Worm (Caenorhabditis elegans) whole organism, early embryonic: ENCODE measurements around the gene Y119D3B.21.

Experiments used
- B0310.2 ChIP-seq: sonication (generic microtip); optimal IDR thresholded peaks from 2 replicates; lab custom pipeline; 2016; ENCODE audit warnings: mild to moderate bottlenecking, missing genetic modification characterization, missing compliant biosample characterization
- F13C5.2 ChIP-seq: sonication (generic microtip); optimal IDR thresholded peaks from 2 replicates; lab custom pipeline; 2017; ENCODE audit warnings: mild to moderate bottlenecking, missing genetic modification characterization, inconsistent platforms, missing compliant biosample characterization
- aly-1 ChIP-seq: sonication (generic microtip); optimal IDR thresholded peaks from 2 replicates; lab custom pipeline; 2016; ENCODE audit warnings: missing genetic modification characterization, missing compliant biosample characterization
- ama-1 ChIP-seq: fragments of 150-350 bp; optimal IDR thresholded peaks from 2 replicates; lab custom pipeline; 2014
- ceh-13 ChIP-seq: fragments of 200-800 bp; sonication (Bioruptor generic); optimal IDR thresholded peaks from 2 replicates; lab custom pipeline; 2018; ENCODE audit warnings: mild to moderate bottlenecking, missing genetic modification characterization, missing compliant biosample characterization
- ceh-36 ChIP-seq: sonication (generic microtip); optimal IDR thresholded peaks from 2 replicates; lab custom pipeline; 2016; ENCODE audit warnings: missing genetic modification characterization, inconsistent platforms, missing compliant biosample characterization
- ets-7 ChIP-seq: sonication (generic microtip); optimal IDR thresholded peaks from 2 replicates; lab custom pipeline; 2016; ENCODE audit warnings: missing genotype, missing genetic modification characterization, missing compliant biosample characterization
- flt-1 ChIP-seq: fragments of 200-800 bp; sonication (Bioruptor generic); IDR thresholded peaks from 2 replicates; pipeline ENCODE4 v1.3.6; 2022; ENCODE audit warnings: missing genetic modification characterization, missing compliant biosample characterization
- hmbx-1 ChIP-seq: sonication (generic microtip); optimal IDR thresholded peaks from 2 replicates; lab custom pipeline; 2016; ENCODE audit warnings: mild to moderate bottlenecking, missing genetic modification characterization, missing compliant biosample characterization
- hmg-4 ChIP-seq: fragments of 200-800 bp; sonication (Bioruptor generic); optimal IDR thresholded peaks from 2 replicates; lab custom pipeline; 2018; ENCODE audit warnings: mild to moderate bottlenecking, missing genetic modification characterization, missing compliant biosample characterization
- hnd-1 ChIP-seq: sonication (generic microtip); optimal IDR thresholded peaks from 2 replicates; lab custom pipeline; 2016; ENCODE audit warnings: missing genetic modification characterization, missing compliant biosample characterization
- pes-1 ChIP-seq: fragments of 200-800 bp; sonication (Bioruptor generic); IDR thresholded peaks from 2 replicates; pipeline ENCODE4 v1.3.6; 2022; ENCODE audit warnings: missing genetic modification reagents, missing genetic modification characterization, missing compliant biosample characterization
- scrt-1 ChIP-seq: fragments of 200-800 bp; sonication (Bioruptor generic); IDR thresholded peaks from 2 replicates; pipeline ENCODE4 v1.3.6; 2022; ENCODE audit warnings: missing genetic modification characterization, missing compliant biosample characterization
- sea-1 ChIP-seq: fragments of 200-800 bp; sonication (Bioruptor generic); conservative IDR thresholded peaks from 2 replicates; pipeline ENCODE4 v1.3.6; 2022; ENCODE audit warnings: missing genetic modification characterization, missing compliant biosample characterization
- tbx-11 ChIP-seq: fragments of 200-800 bp; sonication (Bioruptor generic); IDR thresholded peaks from 2 replicates; pipeline ENCODE4 v1.3.6; 2022; ENCODE audit warnings: missing genetic modification characterization, missing compliant biosample characterization
- tbx-37 ChIP-seq: fragments of 200-800 bp; sonication (Bioruptor generic); conservative IDR thresholded peaks from 2 replicates; pipeline ENCODE4 v1.3.6; 2022; ENCODE audit warnings: missing genetic modification reagents, missing genetic modification characterization, missing compliant biosample characterization
- tra-4 ChIP-seq: sonication (generic microtip); optimal IDR thresholded peaks from 2 replicates; lab custom pipeline; 2017; ENCODE audit warnings: missing genetic modification characterization, missing compliant biosample characterization

Gene Y119D3B.21

DNA sequence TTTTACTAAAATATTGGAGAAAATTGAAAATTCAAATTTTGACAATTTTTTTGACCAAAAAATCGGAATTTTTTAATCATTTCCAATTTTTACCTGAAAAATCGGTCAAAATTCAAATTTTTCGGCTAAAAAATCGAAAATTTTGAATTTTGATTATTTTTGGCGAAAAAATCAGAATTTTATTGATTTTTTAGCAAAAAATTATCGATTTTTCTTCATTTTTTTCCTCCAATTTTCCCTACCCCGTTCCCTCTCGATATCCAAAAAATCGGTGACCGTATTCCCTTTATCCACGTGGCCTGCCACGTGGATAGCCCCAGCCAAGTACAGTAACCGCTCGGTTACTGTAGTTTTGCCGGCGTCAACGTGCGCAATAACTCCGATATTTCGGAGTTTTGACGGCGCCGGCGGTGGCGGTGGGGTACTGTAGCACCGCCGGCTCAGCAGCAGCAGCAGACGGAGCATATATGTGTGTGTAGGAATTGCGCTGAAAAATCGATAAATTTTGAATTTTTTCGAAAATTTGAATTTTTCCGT lies 21.4 kb upstream of the Y119D3B.21 start, which contains the start of gene Y119D3B.14:
Gene Y119D3B.14 (minus strand): TSS at position 487 of the 537 bp plus-strand sequence.
- TF ChIP-seq tbx-37 (GFP tag; lab: Robert Waterston, UW) = no peak
- no peak for TF ChIP-seq hmg-4
- no peak for TF ChIP-seq scrt-1 (GFP tag; lab: Robert Waterston, UW)
- TF ChIP-seq ets-7 (tag; lab: Kevin White, UChicago) = no peak
- no peak for TF ChIP-seq pes-1 (GFP tag; lab: Robert Waterston, UW)
- no peak for TF ChIP-seq hnd-1 (tag; lab: Kevin White, UChicago)

ce11 chrIII:1196192-1196591 lies 18.6 kb upstream of the Y119D3B.21 start, which contains the start of gene dss-1:
TSS of gene dss-1 (minus strand) at chrIII:1196292.
- TF ChIP-seq ceh-36 (tag; lab: Kevin White, UChicago) = no peak

ce11 chrIII:1201958-1202596 lies 12.7 kb upstream of the Y119D3B.21 start, which contains the start of the genes mrpl-45 and Y119D3B.12:
TSS of gene mrpl-45 (minus strand) at chrIII:1202008.
TSS of gene Y119D3B.12 (plus strand) at chrIII:1202546.
- TF ChIP-seq hmg-4 = peak; percentile 8
- TF ChIP-seq ceh-13 = no peak
- 0 out of 2 replicates have a peak, but pooled peaks have one; percentile 42 for TF ChIP-seq sea-1
- TF ChIP-seq aly-1 (tag; lab: Kevin White, UChicago) = no peak
- TF ChIP-seq ama-1 = no peak
- no peak for TF ChIP-seq B0310.2
- TF ChIP-seq hnd-1 (tag; lab: Kevin White, UChicago) = no peak
- TF ChIP-seq tbx-37 (GFP tag; lab: Robert Waterston, UW) = no peak
- TF ChIP-seq ceh-36 (tag; lab: Kevin White, UChicago) = no peak
- 0 out of 2 replicates have a peak, but pooled peaks have one; percentile 49 for TF ChIP-seq flt-1 (GFP tag; lab: Robert Waterston, UW)
- peak; percentile 69 for TF ChIP-seq F13C5.2
- no peak for TF ChIP-seq scrt-1 (GFP tag; lab: Robert Waterston, UW)
- no peak for TF ChIP-seq hmbx-1 (tag; lab: Kevin White, UChicago)
- no peak for TF ChIP-seq tbx-11 (GFP tag; lab: Robert Waterston, UW)
- no peak for TF ChIP-seq ets-7 (tag; lab: Kevin White, UChicago)
- no peak for TF ChIP-seq tra-4 (tag; lab: Kevin White, UChicago)
- TF ChIP-seq pes-1 (GFP tag; lab: Robert Waterston, UW) = peak; percentile 64; the same call in 1 of the 2 replicates

DNA sequence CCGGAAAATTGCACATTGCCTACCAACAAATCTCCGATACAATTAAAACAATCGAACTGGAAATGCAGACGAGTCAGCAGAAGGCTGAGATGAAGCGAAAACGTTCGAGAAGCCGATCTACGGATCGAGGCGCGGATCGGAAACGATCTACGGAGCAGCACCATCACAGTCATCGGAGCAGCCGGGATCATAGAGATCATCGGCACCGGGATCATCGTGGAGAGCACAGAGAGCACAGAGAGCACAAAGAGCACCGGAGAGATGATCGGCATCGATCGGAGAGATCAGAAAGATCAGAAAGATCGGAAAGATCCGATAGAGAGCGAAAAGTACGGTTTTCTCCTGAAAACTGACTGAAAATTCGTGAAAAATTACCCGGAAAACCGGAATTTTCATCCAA lies 9.4 kb upstream of the Y119D3B.21 start:
- no peak for TF ChIP-seq aly-1 (tag; lab: Kevin White, UChicago)
- no peak for TF ChIP-seq F13C5.2
- no peak for TF ChIP-seq hmg-4
- TF ChIP-seq sea-1 = no peak
- no peak for TF ChIP-seq pes-1 (GFP tag; lab: Robert Waterston, UW)
- no peak for TF ChIP-seq ceh-36 (tag; lab: Kevin White, UChicago)
- TF ChIP-seq tra-4 (tag; lab: Kevin White, UChicago) = no peak
- no peak for TF ChIP-seq tbx-11 (GFP tag; lab: Robert Waterston, UW)
- TF ChIP-seq ama-1 = no peak
- no peak for TF ChIP-seq hnd-1 (tag; lab: Kevin White, UChicago)
- TF ChIP-seq tbx-37 (GFP tag; lab: Robert Waterston, UW) = no peak
- TF ChIP-seq scrt-1 (GFP tag; lab: Robert Waterston, UW) = no peak
- TF ChIP-seq hmbx-1 (tag; lab: Kevin White, UChicago) = no peak
- TF ChIP-seq ets-7 (tag; lab: Kevin White, UChicago) = no peak
- no peak for TF ChIP-seq B0310.2
- no peak for TF ChIP-seq ceh-13
- no peak for TF ChIP-seq flt-1 (GFP tag; lab: Robert Waterston, UW)

DNA sequence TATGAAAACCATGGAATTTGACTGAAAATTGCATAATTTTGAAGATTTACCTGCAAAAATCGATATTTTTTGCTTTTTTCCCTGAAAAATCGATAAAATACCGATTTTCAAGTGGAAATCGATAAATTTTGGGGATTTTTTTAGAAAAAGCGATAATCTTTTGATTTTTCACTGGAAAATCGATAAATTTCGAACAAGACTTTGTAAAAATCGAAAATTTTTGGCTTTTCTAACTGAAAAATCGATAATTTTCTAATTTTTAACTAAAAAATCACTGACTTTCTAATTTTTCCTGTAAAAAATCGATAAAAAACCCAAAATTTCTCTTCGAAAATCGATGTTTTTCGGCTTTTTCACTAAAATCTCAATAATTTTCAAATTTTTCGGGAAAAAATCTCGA lies 8.5 kb upstream of the Y119D3B.21 start:
- TF ChIP-seq tbx-11 (GFP tag; lab: Robert Waterston, UW) (no peak), aly-1 (tag; lab: Kevin White, UChicago) (no peak)

- TF ChIP-seq ceh-13 (no peak), F13C5.2 (no peak), B0310.2 (no peak), pes-1 (GFP tag; lab: Robert Waterston, UW) (no peak), ceh-36 (tag; lab: Kevin White, UChicago) (no peak), tbx-11 (GFP tag; lab: Robert Waterston, UW) (no peak), aly-1 (tag; lab: Kevin White, UChicago) (no peak), hmg-4 (no peak), hmbx-1 (tag; lab: Kevin White, UChicago) (no peak), hnd-1 (tag; lab: Kevin White, UChicago) (no peak)
Observed at ce11 chrIII:1207027-1207426, 7.8 kb upstream of the Y119D3B.21 start.

DNA sequence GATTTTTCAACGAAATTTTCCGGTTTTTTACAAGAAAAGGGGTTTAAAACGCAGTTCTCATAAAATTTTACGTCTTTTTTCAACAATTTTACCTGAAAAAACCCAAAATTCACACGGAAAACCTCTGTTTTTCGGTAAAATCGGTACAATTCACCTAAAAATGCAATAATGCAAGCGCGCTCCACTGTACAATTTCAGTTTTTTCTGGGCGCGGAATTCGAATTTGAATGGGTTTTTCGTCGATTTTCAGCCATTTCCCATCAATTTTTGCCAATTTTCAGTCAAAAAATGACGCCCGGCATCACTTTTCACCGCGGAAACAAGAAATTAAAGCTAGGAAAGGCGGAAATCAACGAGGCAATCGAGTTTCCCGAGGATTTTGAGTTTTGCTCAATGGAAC lies 6.9 kb upstream of the Y119D3B.21 start, which contains the start of gene orc-3:
Gene orc-3 (plus strand): TSS at position 282 of the 400 bp plus-strand sequence.
- TF ChIP-seq tbx-37 (GFP tag; lab: Robert Waterston, UW) = no peak
- TF ChIP-seq hnd-1 (tag; lab: Kevin White, UChicago) = no peak
- no peak for TF ChIP-seq ets-7 (tag; lab: Kevin White, UChicago)
- TF ChIP-seq tra-4 (tag; lab: Kevin White, UChicago) = no peak
- no peak for TF ChIP-seq hmg-4
- no peak for TF ChIP-seq tbx-11 (GFP tag; lab: Robert Waterston, UW)
- TF ChIP-seq flt-1 (GFP tag; lab: Robert Waterston, UW) = no peak
- TF ChIP-seq ceh-36 (tag; lab: Kevin White, UChicago) = no peak
- no peak for TF ChIP-seq F13C5.2
- no peak for TF ChIP-seq hmbx-1 (tag; lab: Kevin White, UChicago)
- no peak for TF ChIP-seq ama-1
- TF ChIP-seq ceh-13 = no peak
- TF ChIP-seq pes-1 (GFP tag; lab: Robert Waterston, UW) = no peak
